Worm (Caenorhabditis elegans): Measurements from ENCODE around the gene kat-1.

DNA sequence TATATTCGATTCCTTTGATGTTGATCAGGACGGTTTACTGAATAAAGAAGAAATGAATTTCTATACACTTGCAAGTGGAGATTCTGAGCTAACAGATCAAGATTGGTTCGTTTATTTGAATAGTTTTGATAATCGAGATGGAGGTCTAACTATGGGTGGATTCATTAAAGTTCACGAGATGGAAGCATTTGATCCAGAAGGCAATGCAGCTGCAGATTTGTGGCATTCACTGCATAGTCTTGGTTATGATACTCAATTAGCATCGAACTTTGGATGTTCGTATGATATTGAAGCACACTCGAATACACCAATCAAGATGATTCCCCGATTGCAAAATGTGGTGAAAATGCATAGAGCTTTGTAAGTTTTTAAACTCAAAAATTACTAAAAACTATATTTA lies 22.4 kb downstream of the kat-1 start:
- no peak for TF ChIP-seq him-1 (tag; optimal IDR thresholded peaks at IDR 0.05)
- no peak for TF ChIP-seq W03F9.2 (tag; optimal IDR thresholded peaks at IDR 0.05)
- no peak for TF ChIP-seq dao-5 (tag; optimal IDR thresholded peaks at IDR 0.05)
